Worm (Caenorhabditis elegans): ENCODE results near the gene hrg-5.
"Not testable (repeated sequence)": the region's sequence is repeated elsewhere in the genome, so short reads cannot be mapped to it uniquely, and the experiment has no call there.

ce11 chrIV:11070895-11071294, 41.7 kb upstream of the hrg-5 start:
- TF ChIP-seq mdl-1, fkh-8 (tag; optimal IDR thresholded peaks at IDR 0.05): not testable (repeated sequence)
